Fruit fly (Drosophila melanogaster) whole organism, embryonic: ENCODE measurements around the gene hiro.

Experiments
- ATbp ChIP-seq: fragments of 200-800 bp; sonication (Bioruptor generic); optimal IDR thresholded peaks from 2 replicates; lab custom pipeline; 2017; ENCODE audit warnings: missing biosample characterization, mild to moderate bottlenecking, missing genetic modification characterization, missing genetic modification reagents
- Blimp-1 ChIP-seq: fragments of 200-800 bp; sonication (Bioruptor generic); optimal IDR thresholded peaks from 3 replicates; lab custom pipeline; 2018; ENCODE audit warnings: missing biosample characterization, missing genetic modification characterization, mild to moderate bottlenecking, moderate library complexity, missing genetic modification reagents
- CG10431 ChIP-seq: fragments of 200-800 bp; sonication (Bioruptor generic); optimal IDR thresholded peaks from 3 replicates; lab custom pipeline; 2018; ENCODE audit warnings: missing biosample characterization, mild to moderate bottlenecking, missing genetic modification characterization
- CG12299 ChIP-seq: fragments of 200-800 bp; sonication (Bioruptor generic); optimal IDR thresholded peaks from 2 replicates; lab custom pipeline; 2018; ENCODE audit warnings: missing biosample characterization, mild to moderate bottlenecking, missing genetic modification characterization
- CG12744 ChIP-seq: fragments of 200-800 bp; sonication (Bioruptor generic); optimal IDR thresholded peaks from 2 replicates; lab custom pipeline; 2016; ENCODE audit warnings: missing biosample characterization, missing genetic modification characterization
- CG14014 ChIP-seq: fragments of 200-800 bp; sonication (Bioruptor generic); IDR thresholded peaks from 2 replicates; pipeline ENCODE4 v1.3.6; 2022; ENCODE audit warnings: missing biosample characterization, missing genetic modification characterization
- CG14441 ChIP-seq: fragments of 200-800 bp; sonication (Bioruptor generic); IDR thresholded peaks from 2 replicates; pipeline ENCODE4 v1.3.6; 2022; ENCODE audit warnings: missing biosample characterization, missing genetic modification characterization
- CG14965 ChIP-seq: fragments of 200-800 bp; sonication (Bioruptor generic); optimal IDR thresholded peaks from 2 replicates; lab custom pipeline; 2016; ENCODE audit warnings: missing biosample characterization, missing genetic modification characterization, borderline replicate concordance
- CG15011 ChIP-seq: fragments of 200-800 bp; sonication (Bioruptor generic); optimal IDR thresholded peaks from 3 replicates; lab custom pipeline; 2018; ENCODE audit warnings: missing biosample characterization, mild to moderate bottlenecking, missing genetic modification characterization
- CG16813 ChIP-seq: fragments of 200-800 bp; sonication (Bioruptor generic); IDR thresholded peaks from 3 replicates; pipeline ENCODE4 v1.3.6; 2022; ENCODE audit warnings: missing biosample characterization, missing genetic modification characterization; ENCODE audit not compliant: partially characterized antibody
- CG17385 ChIP-seq: fragments of 200-800 bp; sonication (Bioruptor generic); optimal IDR thresholded peaks from 3 replicates; lab custom pipeline; 2018; ENCODE audit warnings: missing biosample characterization, mild to moderate bottlenecking, missing genetic modification characterization
- CG2889 ChIP-seq: fragments of 200-800 bp; sonication (Bioruptor generic); IDR thresholded peaks from 3 replicates; pipeline ENCODE4 v1.3.6; 2022; ENCODE audit warnings: missing biosample characterization, missing genetic modification characterization
- CG30020 ChIP-seq: fragments of 200-800 bp; optimal IDR thresholded peaks from 2 replicates; lab custom pipeline; 2019; ENCODE audit warnings: missing biosample characterization, mild to moderate bottlenecking, missing genetic modification characterization, moderate library complexity
- CG30403 ChIP-seq: fragments of 200-800 bp; sonication (Bioruptor generic); optimal IDR thresholded peaks from 3 replicates; lab custom pipeline; 2016; ENCODE audit warnings: missing biosample characterization, missing genetic modification characterization
- CG30431 ChIP-seq: fragments of 200-800 bp; sonication (Bioruptor generic); optimal IDR thresholded peaks from 2 replicates; lab custom pipeline; 2017; ENCODE audit warnings: missing biosample characterization, missing genetic modification characterization
- CG34224 ChIP-seq: fragments of 200-800 bp; sonication (Bioruptor generic); IDR thresholded peaks from 3 replicates; pipeline ENCODE4 v1.3.6; 2022; ENCODE audit warnings: missing biosample characterization, missing genetic modification characterization; ENCODE audit not compliant: partially characterized antibody
- CG6689 ChIP-seq: fragments of 200-800 bp; sonication (Bioruptor generic); IDR thresholded peaks from 2 replicates; pipeline ENCODE4 v1.3.6; 2022; ENCODE audit warnings: missing biosample characterization, missing genetic modification characterization
- CG9215 ChIP-seq: fragments of 200-800 bp; sonication (Bioruptor generic); IDR thresholded peaks from 2 replicates; pipeline ENCODE4 v1.3.6; 2022; ENCODE audit warnings: missing biosample characterization, missing genetic modification characterization
- CG9876 ChIP-seq: fragments of 200-800 bp; sonication (Bioruptor generic); optimal IDR thresholded peaks from 2 replicates; lab custom pipeline; 2016; ENCODE audit warnings: missing biosample characterization, missing genetic modification characterization
- CTCF ChIP-seq: fragments of 200-800 bp; sonication (Bioruptor generic); optimal IDR thresholded peaks from 2 replicates; lab custom pipeline; 2017; ENCODE audit warnings: missing biosample characterization, mild to moderate bottlenecking, missing genetic modification characterization, moderate library complexity
- Ets65A ChIP-seq: fragments of 200-800 bp; sonication (Bioruptor generic); peaks from one replicate; lab custom pipeline; 2016; ENCODE audit warnings: missing biosample characterization, missing genetic modification characterization
- Fer1 ChIP-seq: fragments of 200-800 bp; sonication (Bioruptor generic); optimal IDR thresholded peaks from 2 replicates; lab custom pipeline; 2017; ENCODE audit warnings: missing biosample characterization, mild to moderate bottlenecking, missing genetic modification characterization
- Gug ChIP-seq: fragments of 200-800 bp; sonication (Bioruptor generic); IDR thresholded peaks from 4 replicates; pipeline ENCODE4 v1.3.6; 2022; ENCODE audit warnings: missing biosample characterization, missing genetic modification characterization
- HLH4C ChIP-seq: fragments of 200-800 bp; sonication (Bioruptor generic); IDR thresholded peaks from 3 replicates; pipeline ENCODE4 v1.3.6; 2022; ENCODE audit warnings: missing biosample characterization, missing genetic modification characterization; ENCODE audit not compliant: partially characterized antibody
- Hr3 ChIP-seq: fragments of 200-800 bp; sonication (Bioruptor generic); optimal IDR thresholded peaks from 3 replicates; lab custom pipeline; 2016; ENCODE audit warnings: missing biosample characterization, missing genetic modification characterization
- Lpt ChIP-seq: fragments of >200 bp; optimal IDR thresholded peaks from 2 replicates; lab custom pipeline; 2018; ENCODE audit warnings: missing biosample characterization, missing genetic modification characterization
- MBD-R2 ChIP-seq: fragments of 200-800 bp; sonication (Bioruptor generic); IDR thresholded peaks from 2 replicates; pipeline ENCODE4 v1.3.6; 2022; ENCODE audit warnings: missing biosample characterization, missing genetic modification characterization
- Optix ChIP-seq: fragments of 200-800 bp; sonication (Bioruptor generic); IDR thresholded peaks from 3 replicates; pipeline ENCODE4 v1.3.6; 2022; ENCODE audit warnings: missing biosample characterization, missing genetic modification characterization
- Ptx1 ChIP-seq: fragments of 200-800 bp; sonication (Bioruptor generic); IDR thresholded peaks from 2 replicates; pipeline ENCODE4 v1.3.6; 2022; ENCODE audit warnings: missing biosample characterization, missing genetic modification characterization
- Stat92E ChIP-seq, 3 experiments: fragments of >200 bp in 2 of 3; fragments of 200-800 bp in 1 of 3; sonication (Bioruptor generic) in 1 of 3; optimal IDR thresholded peaks; 2 replicates each; lab custom pipeline; 2017 to 2019; ENCODE audit warnings: missing biosample characterization in 3 of 3, missing genetic modification characterization in 3 of 3, mild to moderate bottlenecking in 1 of 3, moderate library complexity in 1 of 3
- Xrp1 ChIP-seq: fragments of 200-800 bp; sonication (Bioruptor generic); IDR thresholded peaks from 2 replicates; pipeline ENCODE4 v1.3.6; 2022; ENCODE audit warnings: missing biosample characterization, missing genetic modification characterization
- ash1 ChIP-seq: fragments of 200-800 bp; sonication (Bioruptor generic); optimal IDR thresholded peaks from 2 replicates; lab custom pipeline; 2018; ENCODE audit warnings: missing biosample characterization, mild to moderate bottlenecking, missing genetic modification characterization
- az2 ChIP-seq: fragments of 200-800 bp; sonication (Bioruptor generic); optimal IDR thresholded peaks from 3 replicates; lab custom pipeline; 2016; ENCODE audit warnings: missing biosample characterization, missing genetic modification characterization
- bbx ChIP-seq: fragments of 200-800 bp; sonication (Bioruptor generic); IDR thresholded peaks from 2 replicates; pipeline ENCODE4 v1.3.6; 2022; ENCODE audit warnings: missing biosample characterization, missing genetic modification characterization; ENCODE audit not compliant: partially characterized antibody
- bsh ChIP-seq, 2 experiments: fragments of 200-800 bp; sonication (Bioruptor generic); optimal IDR thresholded peaks; 2 replicates each; lab custom pipeline; 2017 to 2018; ENCODE audit warnings: mild to moderate bottlenecking in 2 of 2, missing biosample characterization in 2 of 2, missing genetic modification characterization in 2 of 2, moderate library complexity in 1 of 2
- cad ChIP-seq: fragments of >200 bp; optimal IDR thresholded peaks from 2 replicates; lab custom pipeline; 2017; ENCODE audit warnings: missing biosample characterization, missing genetic modification characterization
- corto ChIP-seq: fragments of 200-800 bp; sonication (Bioruptor generic); optimal IDR thresholded peaks from 2 replicates; lab custom pipeline; 2016; ENCODE audit warnings: missing biosample characterization, mild to moderate bottlenecking, missing genetic modification characterization, moderate library complexity
- danr ChIP-seq: fragments of 200-800 bp; sonication (Bioruptor generic); IDR thresholded peaks from 2 replicates; pipeline ENCODE4 v1.3.6; 2022; ENCODE audit warnings: missing biosample characterization, missing genetic modification characterization
- dmrt11E ChIP-seq: fragments of 200-800 bp; sonication (Bioruptor generic); optimal IDR thresholded peaks from 3 replicates; lab custom pipeline; 2018; ENCODE audit warnings: missing biosample characterization, mild to moderate bottlenecking, missing genetic modification characterization, moderate library complexity
- ftz-f1 ChIP-seq: fragments of 200-800 bp; sonication (Bioruptor generic); optimal IDR thresholded peaks from 2 replicates; lab custom pipeline; 2016; ENCODE audit warnings: missing biosample characterization, missing genetic modification characterization
- lola ChIP-seq, 3 experiments: fragments of >200 bp in 2 of 3; fragments of 200-800 bp in 1 of 3; sonication (Bioruptor generic) in 1 of 3; optimal IDR thresholded peaks; 2 replicates each; lab custom pipeline; 2017 to 2019; ENCODE audit warnings: missing biosample characterization in 3 of 3, missing genetic modification characterization in 3 of 3, mild to moderate bottlenecking in 1 of 3, moderate library complexity in 1 of 3
- pita ChIP-seq: fragments of 200-800 bp; sonication (Bioruptor generic); optimal IDR thresholded peaks from 2 replicates; lab custom pipeline; 2017; ENCODE audit warnings: missing biosample characterization, mild to moderate bottlenecking, missing genetic modification characterization
- run ChIP-seq: fragments of 200-800 bp; sonication (Bioruptor generic); optimal IDR thresholded peaks from 3 replicates; lab custom pipeline; 2018; ENCODE audit warnings: missing biosample characterization, mild to moderate bottlenecking, missing genetic modification characterization
- sd ChIP-seq: fragments of 200-800 bp; sonication (Bioruptor generic); optimal IDR thresholded peaks from 3 replicates; lab custom pipeline; 2018; ENCODE audit warnings: missing biosample characterization, mild to moderate bottlenecking, missing genetic modification characterization, moderate library complexity
- sens ChIP-seq: fragments of 200-800 bp; sonication (Bioruptor generic); peaks from one replicate; lab custom pipeline; 2016; ENCODE audit warnings: missing biosample characterization, missing genetic modification characterization
- stwl ChIP-seq: fragments of 200-800 bp; sonication (Bioruptor generic); optimal IDR thresholded peaks from 3 replicates; lab custom pipeline; 2018; ENCODE audit warnings: missing biosample characterization, mild to moderate bottlenecking, missing genetic modification characterization, moderate library complexity
- tgo ChIP-seq: fragments of 200-800 bp; sonication (Bioruptor generic); IDR thresholded peaks from 3 replicates; pipeline ENCODE4 v1.3.6; 2022; ENCODE audit warnings: missing biosample characterization, missing genetic modification characterization
- tna ChIP-seq: fragments of 200-800 bp; sonication (Bioruptor generic); IDR thresholded peaks from 2 replicates; pipeline ENCODE4 v1.3.6; 2022; ENCODE audit warnings: missing biosample characterization, missing genetic modification characterization; ENCODE audit not compliant: partially characterized antibody
- trh ChIP-seq: fragments of 200-800 bp; sonication (Bioruptor generic); optimal IDR thresholded peaks from 2 replicates; lab custom pipeline; 2016; ENCODE audit warnings: missing biosample characterization, missing genetic modification characterization
- ttk ChIP-seq: fragments of 200-800 bp; sonication (Bioruptor generic); IDR thresholded peaks from 2 replicates; pipeline ENCODE4 v2.1.2; 2022; ENCODE audit warnings: missing biosample characterization, missing genetic modification characterization
- zfh2 ChIP-seq: fragments of 200-800 bp; sonication (Bioruptor generic); optimal IDR thresholded peaks from 2 replicates; lab custom pipeline; 2016; ENCODE audit warnings: missing biosample characterization, missing genetic modification characterization

hiro gene

dm6 chr3L:680258-680657 is 7.5 kb downstream of the hiro start, which contains the start of gene CG17129 (continued):
- TF ChIP-seq HLH4C (GFP tag; lab: Robert Waterston, UW) (peak; percentile 93), Gug (peak; percentile 85), danr (no peak), MBD-R2 (GFP tag; lab: Robert Waterston, UW) (peak; percentile 78), Hr3 (GFP tag; lab: Kevin White, UChicago) (peak; percentile 68), pita (GFP tag; lab: Kevin White, UChicago) (no peak), CG12744 (GFP tag; lab: Kevin White, UChicago) (peak; percentile 61), ash1 (GFP tag; lab: Kevin White, UChicago) (no peak), Blimp-1 (GFP tag; lab: Kevin White, UChicago) (peak; percentile 86), CG30020 (tag; lab: Kevin White, UChicago) (peak; percentile 52), CG16813 (GFP tag; lab: Robert Waterston, UW) (peak; percentile 92), cad (GFP tag; lab: Kevin White, UChicago) (no peak), CG30431 (GFP tag; lab: Kevin White, UChicago) (peak; percentile 54), stwl (peak; percentile 68), Xrp1 (peak; percentile 87), CG2889 (GFP tag; lab: Robert Waterston, UW) (no peak), Ets65A (GFP tag; lab: Kevin White, UChicago) (peak; percentile 98), Stat92E (GFP tag; optimal IDR thresholded peaks at IDR 0.05; lab: Kevin White, UChicago) (peak in 1 of 3 experiments; percentile 44), CG17385 (peak; percentile 58), ttk (GFP tag; lab: Robert Waterston, UW) (peak; percentile 73), tgo (peak; percentile 74), run (tag; lab: Kevin White, UChicago) (no peak), CG6689 (peak; percentile 84), zfh2 (GFP tag; lab: Kevin White, UChicago) (peak; percentile 80), CG15011 (peak; percentile 33), bbx (GFP tag; lab: Robert Waterston, UW) (peak; percentile 90), dmrt11E (tag; lab: Kevin White, UChicago) (peak; percentile 69), CG9215 (peak; percentile 75), trh (peak; percentile 47), Fer1 (no peak), corto (GFP tag; lab: Kevin White, UChicago) (peak; percentile 25), CG34224 (GFP tag; lab: Robert Waterston, UW) (peak; percentile 97), ATbp (peak; percentile 43), CG14441 (GFP tag; lab: Robert Waterston, UW) (peak; percentile 90), Lpt (GFP tag; lab: Kevin White, UChicago) (no peak), az2 (GFP tag; lab: Kevin White, UChicago) (peak; percentile 72), CG10431 (GFP tag; lab: Kevin White, UChicago) (no peak), CG30403 (GFP tag; lab: Kevin White, UChicago) (peak; percentile 85), CG9876 (peak; percentile 5), sens (GFP tag; lab: Kevin White, UChicago) (peak; percentile 97), Optix (GFP tag; lab: Robert Waterston, UW) (peak; percentile 67; the same call in 1 of the 3 replicates), tna (GFP tag; lab: Robert Waterston, UW) (peak; percentile 75), bsh (GFP tag; optimal IDR thresholded peaks at IDR 0.05; lab: Kevin White, UChicago) (peak in 1 of 2 experiments; percentile 74), Ptx1 (peak; percentile 81), sd (tag; lab: Kevin White, UChicago) (peak; percentile 51), CG12299 (tag; lab: Kevin White, UChicago) (peak; percentile 1), CG14014 (peak; percentile 76), CTCF (GFP tag; lab: Kevin White, UChicago) (peak; percentile 12), lola (GFP tag; optimal IDR thresholded peaks at IDR 0.05; lab: Kevin White, UChicago) (peak in 1 of 3 experiments; percentile 76), CG14965 (GFP tag; lab: Kevin White, UChicago) (no peak), ftz-f1 (GFP tag; lab: Kevin White, UChicago) (no peak)
